Worm (Caenorhabditis elegans) whole organism, L4/young adult: Measurements from ENCODE around the gene R09A8.9.
"Not testable (repeated sequence)": the region's sequence is repeated elsewhere in the genome, so short reads cannot be mapped to it uniquely, and the experiment has no call there.

Experiments used
- W03F9.2 ChIP-seq: fragments of 150-350 bp; optimal IDR thresholded peaks from 2 replicates; lab custom pipeline; 2014; ENCODE audit warnings: missing biosample characterization, missing genetic modification characterization
- dao-5 ChIP-seq: sonication (generic microtip); optimal IDR thresholded peaks from 2 replicates; lab custom pipeline; 2016; ENCODE audit warnings: missing genotype, missing genetic modification characterization, moderate library complexity, missing compliant biosample characterization

DNA sequence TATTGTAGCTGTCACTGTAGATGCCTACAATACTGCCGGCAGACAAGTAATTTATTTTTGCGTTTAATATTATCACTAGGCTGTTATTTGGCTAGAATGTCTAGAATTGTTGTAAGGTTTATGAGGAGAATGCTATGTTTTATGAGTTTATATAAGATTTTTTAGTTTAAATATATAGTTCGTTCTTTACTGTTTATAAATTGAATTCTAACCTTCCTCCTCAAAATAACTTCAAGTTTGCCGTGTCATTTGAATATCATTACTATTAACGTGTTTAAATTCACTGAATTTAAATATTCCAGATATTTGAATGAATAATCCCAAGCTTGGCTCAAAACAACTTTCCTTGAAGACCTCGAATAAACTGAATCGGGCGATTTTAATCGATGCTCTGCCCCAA, 9.7 kb downstream of the R09A8.9 start, which contains the start of gene R09A8.1:
- TF ChIP-seq W03F9.2, dao-5 (tag; lab: Kevin White, UChicago): not testable (repeated sequence)
